Fruit fly (Drosophila melanogaster): ENCODE measurements around the gene CG12971.
A peak's percentile ranks its signal among the peaks of the same experiment; 100 is the strongest.

CG12971 gene

dm6 chr3L:21347197-21347831 is 9.0 kb downstream of the CG12971 start (continued):
- TF ChIP-seq slbo (GFP tag; IDR thresholded peaks at IDR 0.05) (peak; percentile 69), CG10209 (GFP tag; optimal IDR thresholded peaks at IDR 0.05) (peak; percentile 64), Bgb (GFP tag; IDR thresholded peaks at IDR 0.05; ENCODE audit: partially characterized antibody) (no peak), odd (GFP tag; optimal IDR thresholded peaks at IDR 0.05) (peak; percentile 16), CG11085 (GFP tag; IDR thresholded peaks at IDR 0.05) (no peak), CG10543 (GFP tag; optimal IDR thresholded peaks at IDR 0.05) (no peak), CG4730 (GFP tag; IDR thresholded peaks at IDR 0.05) (no peak), CG31441 (GFP tag; IDR thresholded peaks at IDR 0.05) (peak; percentile 62), CG34224 (GFP tag; IDR thresholded peaks at IDR 0.05; ENCODE audit: partially characterized antibody) (no peak), Gug (GFP tag; IDR thresholded peaks at IDR 0.05) (no peak), CG4282 (GFP tag; optimal IDR thresholded peaks at IDR 0.05) (no peak), E2f1 (GFP tag; IDR thresholded peaks at IDR 0.05) (peak; percentile 46), CG12155 (GFP tag; optimal IDR thresholded peaks at IDR 0.05) (peak; percentile 8), CG6854 (GFP tag; optimal IDR thresholded peaks at IDR 0.05) (no peak), B-H1 (GFP tag; IDR thresholded peaks at IDR 0.05) (no peak; the same call in 2 of the 3 replicates), CG3838 (GFP tag; optimal IDR thresholded peaks at IDR 0.05) (no peak), CG30020 (tag; optimal IDR thresholded peaks at IDR 0.05) (no peak), CG12942 (GFP tag; optimal IDR thresholded peaks at IDR 0.05) (peak; percentile 58), Xrp1 (GFP tag; IDR thresholded peaks at IDR 0.05) (peak; percentile 20; the same call in 1 of the 2 replicates), CG31365 (tag; optimal IDR thresholded peaks at IDR 0.05) (no peak), NfI (GFP tag; optimal IDR thresholded peaks at IDR 0.05) (peak; percentile 30), CG1603 (tag; optimal IDR thresholded peaks at IDR 0.05) (peak; percentile 60), CG5180 (GFP tag; optimal IDR thresholded peaks at IDR 0.05) (no peak), CG12236 (GFP tag; optimal IDR thresholded peaks at IDR 0.05) (no peak), CG32767 (GFP tag; IDR thresholded peaks at IDR 0.05) (no peak), CG3163 (GFP tag; optimal IDR thresholded peaks at IDR 0.05) (no peak), CG31388 (GFP tag; optimal IDR thresholded peaks at IDR 0.05) (peak; percentile 39), row (GFP tag; IDR thresholded peaks at IDR 0.05) (peak; percentile 28; the same call in 1 of the 3 replicates), lov (optimal IDR thresholded peaks at IDR 0.05) (no peak), lov (GFP tag; IDR thresholded peaks at IDR 0.05) (0 out of 3 replicates have a peak, but pooled peaks have one; percentile 53), CG17361 (GFP tag; IDR thresholded peaks at IDR 0.05) (peak; percentile 72), ems (GFP tag; optimal IDR thresholded peaks at IDR 0.05) (peak; percentile 66), Hr3 (GFP tag; optimal IDR thresholded peaks at IDR 0.05) (peak; percentile 31), nmo (GFP tag; optimal IDR thresholded peaks at IDR 0.05) (peak; percentile 50), Nf-YA (GFP tag; IDR thresholded peaks at IDR 0.05) (0 out of 2 replicates have a peak, but pooled peaks have one; percentile 17), dimm (GFP tag; IDR thresholded peaks at IDR 0.05) (no peak), ci (GFP tag; IDR thresholded peaks at IDR 0.05) (peak; percentile 59; the same call in 2 of the 3 replicates), sr (GFP tag; IDR thresholded peaks at IDR 0.05) (no peak), CG12769 (tag; optimal IDR thresholded peaks at IDR 0.05) (no peak), CG6791 (GFP tag; IDR thresholded peaks at IDR 0.05; ENCODE audit: partially characterized antibody) (no peak), CG8944 (GFP tag; optimal IDR thresholded peaks at IDR 0.05) (peak; percentile 32), CG3847 (GFP tag; IDR thresholded peaks at IDR 0.05) (no peak; the same call in 1 of the 2 replicates), trh (GFP tag; optimal IDR thresholded peaks at IDR 0.05) (peak; percentile 33), bowl (GFP tag; IDR thresholded peaks at IDR 0.05) (no peak), CG7928 (GFP tag; optimal IDR thresholded peaks at IDR 0.05) (no peak), Dbx (GFP tag; IDR thresholded peaks at IDR 0.05) (no peak), Gsc (GFP tag; IDR thresholded peaks at IDR 0.05) (no peak), CG10267 (tag; optimal IDR thresholded peaks at IDR 0.05) (peak; percentile 47), ken (GFP tag; IDR thresholded peaks at IDR 0.05) (0 out of 3 replicates have a peak, but pooled peaks have one; percentile 38), CG14441 (GFP tag; IDR thresholded peaks at IDR 0.05) (no peak), CG9437 (GFP tag; optimal IDR thresholded peaks at IDR 0.05) (peak; percentile 53)
